Worm (Caenorhabditis elegans) whole organism, L1 larva: ENCODE results near the gene ptr-1.

Experiments
- C04F5.9 ChIP-seq: sonication (generic microtip); optimal IDR thresholded peaks from 2 replicates; lab custom pipeline; 2016; ENCODE audit warnings: missing genetic modification characterization, missing compliant biosample characterization
- Y116A8C.19 ChIP-seq: sonication (generic microtip); optimal IDR thresholded peaks from 2 replicates; lab custom pipeline; 2016; ENCODE audit warnings: missing compliant biosample characterization, missing genetic modification characterization, borderline replicate concordance
- aha-1 ChIP-seq: fragments of 150-350 bp; optimal IDR thresholded peaks from 2 replicates; lab custom pipeline; 2014; ENCODE audit warnings: missing biosample characterization, missing genetic modification characterization
- alr-1 ChIP-seq: fragments of 200-800 bp; sonication (Bioruptor generic); optimal IDR thresholded peaks from 2 replicates; lab custom pipeline; 2018; ENCODE audit warnings: borderline replicate concordance, mild to moderate bottlenecking, missing genetic modification characterization, missing compliant biosample characterization
- ama-1 ChIP-seq: fragments of 150-350 bp; optimal IDR thresholded peaks from 2 replicates; lab custom pipeline; 2014
- blmp-1 ChIP-seq: fragments of 150-350 bp; optimal IDR thresholded peaks from 2 replicates; lab custom pipeline; 2014; ENCODE audit warnings: missing biosample characterization, missing genetic modification characterization
- ceh-8 ChIP-seq: fragments of 200-800 bp; sonication (Bioruptor generic); optimal IDR thresholded peaks from 2 replicates; lab custom pipeline; 2018; ENCODE audit warnings: mild to moderate bottlenecking, missing genetic modification characterization, moderate library complexity, missing compliant biosample characterization
- ceh-90 ChIP-seq: sonication (generic microtip); optimal IDR thresholded peaks from 2 replicates; lab custom pipeline; 2016; ENCODE audit warnings: missing genetic modification characterization, missing compliant biosample characterization
- ces-1 ChIP-seq: fragments of 150-350 bp; optimal IDR thresholded peaks from 2 replicates; lab custom pipeline; 2014; ENCODE audit warnings: missing biosample characterization, missing genetic modification reagents, missing genetic modification characterization
- dpl-1 ChIP-seq, 3 experiments: fragments of 150-350 bp in 2 of 3; sonication (generic microtip) in 1 of 3; optimal IDR thresholded peaks; 2 replicates each; lab custom pipeline; 2014 to 2017; ENCODE audit warnings: missing biosample characterization in 3 of 3, missing genetic modification characterization in 3 of 3, missing genetic modification reagents in 3 of 3
- dsc-1 ChIP-seq: sonication (generic microtip); optimal IDR thresholded peaks from 2 replicates; lab custom pipeline; 2016; ENCODE audit warnings: mild to moderate bottlenecking, missing genetic modification characterization, missing compliant biosample characterization
- efl-1 ChIP-seq, 4 experiments: fragments of 150-350 bp; optimal IDR thresholded peaks in 3 of 4; peaks in 1 of 4; 1 replicate in 1 of 4; 2 replicates in 3 of 4; lab custom pipeline; 2014; ENCODE audit warnings: missing biosample characterization in 2 of 4, missing genetic modification characterization in 2 of 4, missing genetic modification reagents in 2 of 4
- elt-2 ChIP-seq: sonication (generic microtip); optimal IDR thresholded peaks from 2 replicates; lab custom pipeline; 2016; ENCODE audit warnings: missing genetic modification characterization, mild to moderate bottlenecking, inconsistent platforms, missing compliant biosample characterization, missing genetic modification reagents
- elt-3 ChIP-seq, 6 experiments: fragments of 150-350 bp in 1 of 6; sonication (generic microtip); optimal IDR thresholded peaks; 2 replicates each; lab custom pipeline; 2017 to 2018; ENCODE audit warnings: missing biosample characterization in 6 of 6, missing genetic modification characterization in 6 of 6, inconsistent platforms in 1 of 6
- fkh-10 ChIP-seq: sonication (generic microtip); optimal IDR thresholded peaks from 2 replicates; lab custom pipeline; 2017; ENCODE audit warnings: missing biosample characterization, missing genetic modification reagents, missing genetic modification characterization
- fos-1 ChIP-seq: fragments of 150-350 bp; optimal IDR thresholded peaks from 2 replicates; lab custom pipeline; 2014; ENCODE audit warnings: missing biosample characterization, missing genetic modification characterization
- hlh-4 ChIP-seq: sonication (generic microtip); optimal IDR thresholded peaks from 2 replicates; lab custom pipeline; 2016; ENCODE audit warnings: mild to moderate bottlenecking, missing genetic modification characterization, missing compliant biosample characterization
- hpl-2 ChIP-seq: fragments of 150-350 bp; optimal IDR thresholded peaks from 2 replicates; lab custom pipeline; 2014; ENCODE audit warnings: missing biosample characterization, missing genetic modification reagents, missing genetic modification characterization
- irx-1 ChIP-seq: sonication (generic microtip); optimal IDR thresholded peaks from 2 replicates; lab custom pipeline; 2016; ENCODE audit warnings: missing genetic modification characterization, missing compliant biosample characterization
- lin-13 ChIP-seq: fragments of 150-350 bp; optimal IDR thresholded peaks from 2 replicates; lab custom pipeline; 2014; ENCODE audit warnings: missing biosample characterization, missing genetic modification reagents, missing genetic modification characterization
- lin-15B ChIP-seq: fragments of 150-350 bp; sonication (generic microtip); optimal IDR thresholded peaks from 3 replicates; lab custom pipeline; 2014; ENCODE audit warnings: missing biosample characterization, missing genetic modification characterization
- lin-35 ChIP-seq, 2 experiments: fragments of 150-350 bp; optimal IDR thresholded peaks; 2 replicates each; lab custom pipeline; 2014; ENCODE audit warnings: missing biosample characterization in 2 of 2, missing genetic modification characterization in 2 of 2, missing genetic modification reagents in 2 of 2
- lin-39 ChIP-seq: fragments of 150-350 bp; optimal IDR thresholded peaks from 2 replicates; lab custom pipeline; 2014; ENCODE audit warnings: missing biosample characterization, missing genetic modification reagents, missing genetic modification characterization
- mab-9 ChIP-seq: fragments of 200-800 bp; sonication (Bioruptor generic); IDR thresholded peaks from 2 replicates; pipeline ENCODE4 v1.3.6; 2022; ENCODE audit warnings: missing genetic modification reagents, missing genetic modification characterization, missing compliant biosample characterization
- nhr-11 ChIP-seq: fragments of 150-350 bp; optimal IDR thresholded peaks from 2 replicates; lab custom pipeline; 2014; ENCODE audit warnings: missing biosample characterization, missing genetic modification characterization
- nhr-12 ChIP-seq: sonication (generic microtip); optimal IDR thresholded peaks from 2 replicates; lab custom pipeline; 2017; ENCODE audit warnings: missing biosample characterization, missing genetic modification characterization
- nhr-19 ChIP-seq: fragments of 200-800 bp; sonication (Bioruptor generic); conservative IDR thresholded peaks from 2 replicates; pipeline ENCODE4 v1.3.6; 2022; ENCODE audit warnings: missing genetic modification characterization, missing compliant biosample characterization
- nhr-20 ChIP-seq: sonication (generic microtip); optimal IDR thresholded peaks from 2 replicates; lab custom pipeline; 2016; ENCODE audit warnings: mild to moderate bottlenecking, missing genetic modification characterization, missing compliant biosample characterization
- nhr-28 ChIP-seq: fragments of 150-350 bp; optimal IDR thresholded peaks from 2 replicates; lab custom pipeline; 2014; ENCODE audit warnings: missing biosample characterization, missing genetic modification characterization
- nhr-47 ChIP-seq: sonication (generic microtip); optimal IDR thresholded peaks from 2 replicates; lab custom pipeline; 2016; ENCODE audit warnings: mild to moderate bottlenecking, missing genetic modification characterization, moderate library complexity, missing compliant biosample characterization
- nhr-71 ChIP-seq: sonication (generic microtip); optimal IDR thresholded peaks from 2 replicates; lab custom pipeline; 2016; ENCODE audit warnings: mild to moderate bottlenecking, missing genetic modification characterization, moderate library complexity, missing compliant biosample characterization
- nhr-76 ChIP-seq: sonication (generic microtip); optimal IDR thresholded peaks from 2 replicates; lab custom pipeline; 2017; ENCODE audit warnings: missing biosample characterization, missing genetic modification characterization
- nhr-77 ChIP-seq: fragments of 150-350 bp; optimal IDR thresholded peaks from 2 replicates; lab custom pipeline; 2014; ENCODE audit warnings: missing biosample characterization, missing genetic modification characterization
- nhr-85 ChIP-seq: sonication (generic microtip); peaks from one replicate; lab custom pipeline; 2016; ENCODE audit warnings: missing genetic modification characterization, inconsistent platforms, missing compliant biosample characterization
- nhr-90 ChIP-seq: sonication (generic microtip); optimal IDR thresholded peaks from 2 replicates; lab custom pipeline; 2016; ENCODE audit warnings: mild to moderate bottlenecking, missing genetic modification characterization, missing compliant biosample characterization; ENCODE audit not compliant: poor library complexity
- pag-3 ChIP-seq: sonication (generic microtip); optimal IDR thresholded peaks from 2 replicates; lab custom pipeline; 2017; ENCODE audit warnings: missing genetic modification characterization, mild to moderate bottlenecking, missing compliant biosample characterization, antibody characterized with exemption, borderline replicate concordance; ENCODE audit not compliant: insufficient read depth
- pqm-1 ChIP-seq: sonication (generic microtip); optimal IDR thresholded peaks from 3 replicates; lab custom pipeline; 2017; ENCODE audit warnings: missing biosample characterization, missing genetic modification characterization
- rnt-1 ChIP-seq: sonication (generic microtip); optimal IDR thresholded peaks from 2 replicates; lab custom pipeline; 2016; ENCODE audit warnings: mild to moderate bottlenecking, missing genetic modification characterization, moderate library complexity, missing compliant biosample characterization
- skn-1 ChIP-seq: fragments of 150-350 bp; optimal IDR thresholded peaks from 2 replicates; lab custom pipeline; 2014; ENCODE audit warnings: missing biosample characterization, missing genetic modification characterization
- snpc-4 ChIP-seq: fragments of 150-350 bp; optimal IDR thresholded peaks from 2 replicates; lab custom pipeline; 2014; ENCODE audit warnings: missing biosample characterization, missing genetic modification characterization
- sox-4 ChIP-seq: sonication (generic microtip); optimal IDR thresholded peaks from 2 replicates; lab custom pipeline; 2016; ENCODE audit warnings: missing genetic modification characterization, missing compliant biosample characterization
- sup-37 ChIP-seq: fragments of 200-800 bp; sonication (Bioruptor generic); optimal IDR thresholded peaks from 2 replicates; lab custom pipeline; 2018; ENCODE audit warnings: mild to moderate bottlenecking, missing genetic modification characterization, missing compliant biosample characterization
- unc-130 ChIP-seq: fragments of 150-350 bp; optimal IDR thresholded peaks from 2 replicates; lab custom pipeline; 2017; ENCODE audit warnings: missing biosample characterization, missing genetic modification characterization, inconsistent platforms
- unc-30 ChIP-seq: sonication (generic microtip); optimal IDR thresholded peaks from 2 replicates; lab custom pipeline; 2017; ENCODE audit warnings: missing biosample characterization, missing genetic modification characterization
- unc-98 ChIP-seq: fragments of 200-800 bp; sonication (Bioruptor generic); IDR thresholded peaks from 2 replicates; pipeline ENCODE4 v1.3.6; 2022; ENCODE audit warnings: missing genetic modification characterization, missing compliant biosample characterization
- zip-4 ChIP-seq: fragments of 200-800 bp; sonication (Bioruptor generic); optimal IDR thresholded peaks from 2 replicates; lab custom pipeline; 2018; ENCODE audit warnings: mild to moderate bottlenecking, missing genetic modification characterization, moderate library complexity, missing compliant biosample characterization

ptr-1 gene

ce11 chrV:9146849-9147557 lies 34.5 kb downstream of the ptr-1 start, which contains the start of gene spl-2 (continued):
- TF ChIP-seq nhr-20 (tag; lab: Kevin White, UChicago) (peak; percentile 70), lin-15B (no peak), unc-130 (no peak), nhr-76 (no peak), nhr-90 (tag; lab: Kevin White, UChicago) (peak; percentile 29), nhr-71 (tag; lab: Kevin White, UChicago) (peak; percentile 63), elt-2 (tag; lab: Kevin White, UChicago) (peak; percentile 21), C04F5.9 (tag; lab: Kevin White, UChicago) (no peak), sup-37 (GFP tag; lab: Kevin White, UChicago) (no peak), nhr-12 (tag; lab: Kevin White, UChicago) (no peak), Y116A8C.19 (tag; lab: Kevin White, UChicago) (no peak), nhr-77 (tag; lab: Kevin White, UChicago) (no peak), hpl-2 (GFP tag; lab: Kevin White, UChicago) (no peak), ces-1 (no peak), sox-4 (no peak)
- TF ChIP-seq, all 84 proteins: peak for 14

- TF ChIP-seq nhr-19 (no peak), elt-2 (tag; lab: Kevin White, UChicago) (peak; percentile 90), efl-1 (optimal IDR thresholded peaks at IDR 0.05; lab: Kevin White, UChicago) (no peak), efl-1 (GFP tag; optimal IDR thresholded peaks at IDR 0.05 in 1 of 2; lab: Kevin White, UChicago) (peak in 1 of 2 experiments; percentile 70), nhr-85 (tag; lab: Kevin White, UChicago) (peak; percentile 23)
Measured at ce11 chrV:9146196-9146595, 35.3 kb downstream of the ptr-1 start.

DNA sequence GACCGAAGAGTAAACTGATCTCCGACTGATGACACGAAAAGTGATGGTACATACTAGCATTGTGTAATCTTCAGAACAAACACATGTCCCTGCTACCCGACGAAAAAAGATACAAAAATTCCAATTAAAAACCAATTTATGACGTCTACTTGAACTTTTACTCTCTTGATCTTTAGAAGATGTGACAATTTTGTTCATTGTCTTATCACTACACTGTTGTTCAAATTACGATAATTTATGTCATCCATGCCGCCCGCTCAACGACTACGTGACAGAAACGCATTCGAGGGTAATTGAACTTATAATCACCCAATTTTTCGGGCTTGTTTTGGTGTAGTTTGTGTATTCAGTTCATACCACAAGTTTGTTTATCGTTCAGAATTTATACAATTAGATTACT lies 37.6 kb downstream of the ptr-1 start:
- TF ChIP-seq hpl-2 (GFP tag; lab: Kevin White, UChicago) = no peak
- no peak for TF ChIP-seq nhr-77 (tag; lab: Kevin White, UChicago)
- no peak for TF ChIP-seq nhr-28 (tag; lab: Kevin White, UChicago)
- no peak for TF ChIP-seq efl-1 (optimal IDR thresholded peaks at IDR 0.05; lab: Kevin White, UChicago)
- TF ChIP-seq efl-1 (GFP tag; optimal IDR thresholded peaks at IDR 0.05 in 1 of 2; lab: Kevin White, UChicago) = peak in 1 of 2 experiments; percentile 73
- TF ChIP-seq dsc-1 (tag; lab: Kevin White, UChicago) = no peak
- TF ChIP-seq fkh-10 (GFP tag; lab: Kevin White, UChicago) = no peak
- no peak for TF ChIP-seq dpl-1 (GFP tag; optimal IDR thresholded peaks at IDR 0.05; lab: Kevin White, UChicago)
- TF ChIP-seq sox-4 = no peak
- TF ChIP-seq nhr-20 (tag; lab: Kevin White, UChicago) = peak; percentile 74
- TF ChIP-seq aha-1 (tag; lab: Kevin White, UChicago) = no peak
- no peak for TF ChIP-seq skn-1 (tag; lab: Kevin White, UChicago)
- no peak for TF ChIP-seq mab-9 (GFP tag; lab: Robert Waterston, UW)
- TF ChIP-seq ceh-90 (tag; lab: Kevin White, UChicago) = no peak
- no peak for TF ChIP-seq lin-35 (GFP tag; optimal IDR thresholded peaks at IDR 0.05; lab: Kevin White, UChicago)
- peak; percentile 14 for TF ChIP-seq nhr-71 (tag; lab: Kevin White, UChicago)
- no peak for TF ChIP-seq hlh-4 (tag; lab: Kevin White, UChicago)
- TF ChIP-seq nhr-85 (tag; lab: Kevin White, UChicago) = peak; percentile 27
- TF ChIP-seq elt-2 (tag; lab: Kevin White, UChicago) = no peak
- no peak for TF ChIP-seq Y116A8C.19 (tag; lab: Kevin White, UChicago)
- no peak for TF ChIP-seq lin-15B
- TF ChIP-seq fos-1 = no peak
- TF ChIP-seq snpc-4 (tag; lab: Kevin White, UChicago) = no peak
- no peak for TF ChIP-seq ceh-8 (GFP tag; lab: Kevin White, UChicago)
- no peak for TF ChIP-seq zip-4 (GFP tag; lab: Kevin White, UChicago)
- TF ChIP-seq unc-98 (GFP tag; lab: Robert Waterston, UW) = no peak
- TF ChIP-seq nhr-47 (tag; lab: Kevin White, UChicago) = no peak
- no peak for TF ChIP-seq sup-37 (GFP tag; lab: Kevin White, UChicago)
- TF ChIP-seq lin-39 = no peak
- TF ChIP-seq nhr-11 = no peak
- TF ChIP-seq irx-1 (tag; lab: Kevin White, UChicago) = no peak
- TF ChIP-seq blmp-1 (tag; lab: Kevin White, UChicago) = peak; percentile 60
- TF ChIP-seq lin-13 = no peak
- no peak for TF ChIP-seq rnt-1 (tag; lab: Kevin White, UChicago)
- TF ChIP-seq pag-3 (tag; lab: Kevin White, UChicago) = no peak
- no peak for TF ChIP-seq ama-1 (lab: Kevin White, UChicago)
- TF ChIP-seq alr-1 = no peak
- TF ChIP-seq elt-3 (tag; optimal IDR thresholded peaks at IDR 0.05; lab: Kevin White, UChicago) = peak in 2 of 6 experiments; percentile 15 to 53
- TF ChIP-seq pqm-1 (tag; lab: Kevin White, UChicago) = no peak
- no peak for TF ChIP-seq unc-30 (tag; lab: Kevin White, UChicago)
